Worm (Caenorhabditis elegans): ENCODE data around the gene ifet-1.
A peak's percentile ranks its signal among the peaks of the same experiment; 100 is the strongest.

Gene ifet-1

ce11 chrIII:4449893-4450579 is 24.9 kb downstream of the ifet-1 start, which contains the start of gene ceh-43:
Gene ceh-43, minus strand, starts transcription at chrIII:4449943.
- TF ChIP-seq F49E8.2 (tag; optimal IDR thresholded peaks at IDR 0.05; ENCODE audit: borderline replicate concordance) (no peak), egl-43 (GFP tag; IDR thresholded peaks at IDR 0.05) (peak; percentile 74; the same call in 1 of the 2 replicates), F26F4.8 (GFP tag; conservative IDR thresholded peaks at IDR 0.05) (peak; percentile 59; the same call in 1 of the 2 replicates), pha-4 (GFP tag; IDR thresholded peaks at IDR 0.05) (peak; percentile 62; the same call in 1 of the 2 replicates), pha-4 (tag; optimal IDR thresholded peaks at IDR 0.05) (no peak), dmd-9 (GFP tag; IDR thresholded peaks at IDR 0.05) (peak; percentile 62; the same call in 1 of the 2 replicates), lin-38 (GFP tag; IDR thresholded peaks at IDR 0.05) (peak; percentile 64), php-3 (GFP tag; IDR thresholded peaks at IDR 0.05) (no peak), sdz-12 (GFP tag; optimal IDR thresholded peaks at IDR 0.05) (no peak), dmd-6 (GFP tag; IDR thresholded peaks at IDR 0.05) (peak; percentile 44; the same call in 1 of the 2 replicates), vab-7 (GFP tag; IDR thresholded peaks at IDR 0.05) (peak; percentile 59; the same call in 1 of the 2 replicates), snpc-1.2 (GFP tag; IDR thresholded peaks at IDR 0.05) (0 out of 2 replicates have a peak, but pooled peaks have one; percentile 14), ceh-82 (tag; optimal IDR thresholded peaks at IDR 0.05) (no peak), lir-3 (tag; optimal IDR thresholded peaks at IDR 0.05) (no peak), ZK337.2 (GFP tag; IDR thresholded peaks at IDR 0.05) (peak; percentile 38; the same call in 1 of the 2 replicates), dve-1 (tag; optimal IDR thresholded peaks at IDR 0.05; ENCODE audit: insufficient read depth) (peak; percentile 19), Y5F2A.4 (GFP tag; optimal IDR thresholded peaks at IDR 0.05) (peak; percentile 23), lin-39 (tag; optimal IDR thresholded peaks at IDR 0.05) (no peak), lim-7 (GFP tag; IDR thresholded peaks at IDR 0.05) (peak; percentile 69), mes-2 (tag; optimal IDR thresholded peaks at IDR 0.05; ENCODE audit: poor library complexity, severe bottlenecking) (peak; percentile 57), nhr-111 (GFP tag; optimal IDR thresholded peaks at IDR 0.05) (no peak), F44E2.7 (GFP tag; IDR thresholded peaks at IDR 0.05) (0 out of 2 replicates have a peak, but pooled peaks have one; percentile 45), zfp-3 (GFP tag; conservative IDR thresholded peaks at IDR 0.05) (0 out of 2 replicates have a peak, but pooled peaks have one; percentile 16), cey-2 (tag; optimal IDR thresholded peaks at IDR 0.05; ENCODE audit: borderline replicate concordance, insufficient read depth) (no peak), nhr-25 (tag; optimal IDR thresholded peaks at IDR 0.05; ENCODE audit: borderline replicate concordance, insufficient read depth) (no peak), nhr-41 (GFP tag; IDR thresholded peaks at IDR 0.05) (0 out of 2 replicates have a peak, but pooled peaks have one; percentile 15), arid-1 (GFP tag; conservative IDR thresholded peaks at IDR 0.05) (0 out of 2 replicates have a peak, but pooled peaks have one; percentile 60), ceh-20 (GFP tag; IDR thresholded peaks at IDR 0.05) (0 out of 2 replicates have a peak, but pooled peaks have one; percentile 14), F37D6.2 (tag; optimal IDR thresholded peaks at IDR 0.05) (no peak), ama-1 (optimal IDR thresholded peaks at IDR 0.05) (no peak), nhr-6 (tag; optimal IDR thresholded peaks at IDR 0.05) (no peak), madf-5 (GFP tag; IDR thresholded peaks at IDR 0.05) (0 out of 4 replicates have a peak, but pooled peaks of 1 of the 2 experiments have one; percentile 38), ztf-11 (tag; optimal IDR thresholded peaks at IDR 0.05) (no peak), mxl-2 (GFP tag; conservative IDR thresholded peaks at IDR 0.05) (no peak), daf-16 (GFP tag; optimal IDR thresholded peaks at IDR 0.05) (peak in 1 of 2 experiments; percentile 64), daf-16 (tag; optimal IDR thresholded peaks at IDR 0.05) (no peak), fkh-10 (GFP tag; optimal IDR thresholded peaks at IDR 0.05) (no peak), T26A8.4 (GFP tag; IDR thresholded peaks at IDR 0.05) (peak; percentile 46; the same call in 1 of the 2 replicates), duxl-1 (tag; optimal IDR thresholded peaks at IDR 0.05; ENCODE audit: poor library complexity) (peak; percentile 4), nhr-42 (GFP tag; IDR thresholded peaks at IDR 0.05) (0 out of 2 replicates have a peak, but pooled peaks have one; percentile 28), ctbp-1 (GFP tag; IDR thresholded peaks at IDR 0.05) (peak; percentile 43; the same call in 1 of the 2 replicates), F10B5.3 (tag; optimal IDR thresholded peaks at IDR 0.05) (no peak), nhr-237 (tag; optimal IDR thresholded peaks at IDR 0.05) (no peak), dmd-8 (GFP tag; IDR thresholded peaks at IDR 0.05) (peak; percentile 85), zip-2 (tag; optimal IDR thresholded peaks at IDR 0.05) (no peak), Y75B8A.6 (GFP tag; IDR thresholded peaks at IDR 0.05) (peak; percentile 72; the same call in 1 of the 2 replicates), nhr-77 (tag; optimal IDR thresholded peaks at IDR 0.05) (no peak), madf-9 (GFP tag; conservative IDR thresholded peaks at IDR 0.05) (no peak)

All from whole organism, L4 larva.